In the genomic region with DNA sequence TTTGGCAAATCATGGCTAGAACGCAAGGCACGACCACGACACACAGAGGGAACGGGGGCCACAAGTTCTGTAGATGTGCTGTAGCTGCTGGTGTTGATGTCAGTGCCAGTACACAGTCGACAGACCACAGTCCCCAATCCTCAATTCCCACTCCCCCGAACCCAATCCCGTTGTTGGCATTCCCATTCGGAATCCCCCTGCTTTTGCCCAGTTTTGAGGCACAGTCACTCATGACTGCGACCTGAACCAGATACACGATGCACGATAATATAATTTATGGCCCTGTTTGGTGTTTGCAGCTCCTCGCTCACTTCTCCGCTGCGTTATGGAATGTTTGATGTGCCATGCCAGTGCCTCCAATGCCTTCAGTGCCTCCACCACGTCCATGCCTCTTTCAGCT, we compare ENCODE assay signal across 2 fruit fly cellular contexts.
TF ChIP-seq lines count a peak whose summit lies in the region.

No protein-coding gene starts in this region.

- TF ChIP-seq CTCF in whole organism, embryonic (GFP tag; optimal IDR thresholded peaks at IDR 0.05; lab: Kevin White, UChicago), result no peak

TF ChIP-seq in whole organism, embryonic, 481 proteins besides CTCF, POLR2A, EP300 and RAD21:
- TF ChIP-seq z (GFP tag; IDR thresholded peaks at IDR 0.05; lab: Robert Waterston, UW) (0 out of 3 replicates have a peak, but pooled peaks have one; percentile 19), grn (GFP tag; optimal IDR thresholded peaks at IDR 0.05; lab: Kevin White, UChicago) (peak; percentile 6), Pdp1 (GFP tag; optimal IDR thresholded peaks at IDR 0.05; lab: Kevin White, UChicago) (peak in 1 of 2 experiments; percentile 12), Dbx (GFP tag; IDR thresholded peaks at IDR 0.05; lab: Robert Waterston, UW) (0 out of 3 replicates have a peak, but pooled peaks have one; percentile 17), CG11456 (GFP tag; IDR thresholded peaks at IDR 0.05; lab: Robert Waterston, UW) (0 out of 3 replicates have a peak, but pooled peaks have one; percentile 40), Med (GFP tag; lab: Kevin White, UChicago) (peak; percentile 62), eve (GFP tag; optimal IDR thresholded peaks at IDR 0.05; lab: Kevin White, UChicago) (no peak), lmd (GFP tag; IDR thresholded peaks at IDR 0.05; lab: Robert Waterston, UW) (no peak), crol (GFP tag; IDR thresholded peaks at IDR 0.05; lab: Robert Waterston, UW) (peak; percentile 58; the same call in 1 of the 2 replicates), chif (GFP tag; optimal IDR thresholded peaks at IDR 0.05; lab: Kevin White, UChicago) (no peak), kni (GFP tag; optimal IDR thresholded peaks at IDR 0.05; lab: Kevin White, UChicago) (peak; percentile 23), CG2199 (GFP tag; IDR thresholded peaks at IDR 0.05; lab: Robert Waterston, UW) (0 out of 3 replicates have a peak, but pooled peaks have one; percentile 65), ara (GFP tag; IDR thresholded peaks at IDR 0.05; lab: Robert Waterston, UW) (0 out of 2 replicates have a peak, but pooled peaks have one; percentile 17), sd (tag; optimal IDR thresholded peaks at IDR 0.05; lab: Kevin White, UChicago) (peak; percentile 37)

TF ChIP-seq in whole organism, wandering third instar larva, 38 proteins besides CTCF, POLR2A, EP300 and RAD21:
- no peak for TF ChIP-seq dsf (GFP tag; optimal IDR thresholded peaks at IDR 0.05; lab: Kevin White, UChicago; ENCODE audit: borderline replicate concordance)
- no peak for TF ChIP-seq CrebA (GFP tag; optimal IDR thresholded peaks at IDR 0.05; lab: Kevin White, UChicago; ENCODE audit: borderline replicate concordance)
- TF ChIP-seq brk (GFP tag; optimal IDR thresholded peaks at IDR 0.05; lab: Kevin White, UChicago), result no peak
- no peak for TF ChIP-seq Rel (GFP tag; optimal IDR thresholded peaks at IDR 0.05; lab: Kevin White, UChicago)
- TF ChIP-seq Rel (tag; optimal IDR thresholded peaks at IDR 0.05; lab: Kevin White, UChicago), result peak; percentile 45
